Fruit fly (Drosophila melanogaster) whole organism, embryonic: ENCODE results near the gene arg.

ENCODE experiments used
- Ada2b ChIP-seq: fragments of 200-800 bp; sonication (Bioruptor generic); IDR thresholded peaks from 2 replicates; pipeline ENCODE4 v1.3.6; 2022; ENCODE audit warnings: missing biosample characterization, missing genetic modification characterization
- Asciz ChIP-seq: fragments of 200-800 bp; sonication (Bioruptor generic); optimal IDR thresholded peaks from 2 replicates; lab custom pipeline; 2017; ENCODE audit warnings: missing biosample characterization, mild to moderate bottlenecking, missing genetic modification characterization, missing genetic modification reagents
- Atf-2 ChIP-seq: fragments of 200-800 bp; sonication (Bioruptor generic); optimal IDR thresholded peaks from 2 replicates; lab custom pipeline; 2016; ENCODE audit warnings: missing biosample characterization, missing genetic modification characterization
- Atf3 ChIP-seq: fragments of 200-800 bp; sonication (Bioruptor generic); optimal IDR thresholded peaks from 3 replicates; lab custom pipeline; 2016; ENCODE audit warnings: missing biosample characterization, missing genetic modification characterization
- CG11504 ChIP-seq: fragments of 200-800 bp; sonication (Bioruptor generic); optimal IDR thresholded peaks from 3 replicates; lab custom pipeline; 2019; ENCODE audit warnings: missing biosample characterization, mild to moderate bottlenecking, missing genetic modification characterization, moderate library complexity
- CG12104 ChIP-seq: fragments of 200-800 bp; sonication (Bioruptor generic); optimal IDR thresholded peaks from 3 replicates; lab custom pipeline; 2016; ENCODE audit warnings: missing biosample characterization, missing genetic modification characterization
- CG12299 ChIP-seq: fragments of 200-800 bp; sonication (Bioruptor generic); optimal IDR thresholded peaks from 2 replicates; lab custom pipeline; 2018; ENCODE audit warnings: missing biosample characterization, mild to moderate bottlenecking, missing genetic modification characterization
- CG12769 ChIP-seq: fragments of 200-800 bp; sonication (Bioruptor generic); optimal IDR thresholded peaks from 2 replicates; lab custom pipeline; 2019; ENCODE audit warnings: missing biosample characterization, mild to moderate bottlenecking, missing genetic modification characterization, moderate library complexity
- CG1647 ChIP-seq: fragments of 200-800 bp; sonication (Bioruptor generic); optimal IDR thresholded peaks from 3 replicates; lab custom pipeline; 2016; ENCODE audit warnings: missing biosample characterization, missing genetic modification characterization
- CG16779 ChIP-seq: fragments of 200-800 bp; sonication (Bioruptor generic); IDR thresholded peaks from 2 replicates; pipeline ENCODE4 v1.3.6; 2022; ENCODE audit warnings: missing biosample characterization, missing genetic modification characterization
- CG17186 ChIP-seq: fragments of 200-800 bp; sonication (Bioruptor generic); optimal IDR thresholded peaks from 3 replicates; lab custom pipeline; 2017; ENCODE audit warnings: missing biosample characterization, missing genetic modification reagents, missing genetic modification characterization
- CG2199 ChIP-seq: fragments of 200-800 bp; sonication (Bioruptor generic); IDR thresholded peaks from 3 replicates; pipeline ENCODE4 v1.3.6; 2022; ENCODE audit warnings: missing biosample characterization, missing genetic modification characterization
- CG2712 ChIP-seq: fragments of 200-800 bp; optimal IDR thresholded peaks from 3 replicates; lab custom pipeline; 2019; ENCODE audit warnings: missing biosample characterization, mild to moderate bottlenecking, missing genetic modification characterization, moderate library complexity
- CG31441 ChIP-seq: fragments of 200-800 bp; sonication (Bioruptor generic); IDR thresholded peaks from 2 replicates; pipeline ENCODE4 v1.3.6; 2022; ENCODE audit warnings: missing biosample characterization, missing genetic modification characterization
- CG3163 ChIP-seq: fragments of 200-800 bp; sonication (Bioruptor generic); optimal IDR thresholded peaks from 3 replicates; lab custom pipeline; 2016; ENCODE audit warnings: missing biosample characterization, missing genetic modification characterization
- CG4617 ChIP-seq: fragments of 200-800 bp; sonication (Bioruptor generic); optimal IDR thresholded peaks from 3 replicates; lab custom pipeline; 2016; ENCODE audit warnings: missing biosample characterization, missing genetic modification characterization, borderline replicate concordance
- CG4707 ChIP-seq: fragments of 200-800 bp; sonication (Bioruptor generic); optimal IDR thresholded peaks from 2 replicates; lab custom pipeline; 2018; ENCODE audit warnings: missing biosample characterization, mild to moderate bottlenecking, missing genetic modification characterization, moderate library complexity
- CG4854 ChIP-seq: fragments of 200-800 bp; sonication (Bioruptor generic); optimal IDR thresholded peaks from 2 replicates; lab custom pipeline; 2016; ENCODE audit warnings: missing biosample characterization, missing genetic modification characterization, inconsistent platforms
- CG5180 ChIP-seq: fragments of 200-800 bp; sonication (Bioruptor generic); optimal IDR thresholded peaks from 3 replicates; lab custom pipeline; 2017; ENCODE audit warnings: missing biosample characterization, missing genetic modification characterization, mild to moderate bottlenecking, moderate library complexity, missing genetic modification reagents
- CG6654 ChIP-seq: fragments of 200-800 bp; sonication (Bioruptor generic); optimal IDR thresholded peaks from 2 replicates; lab custom pipeline; 2017; ENCODE audit warnings: missing biosample characterization, mild to moderate bottlenecking, missing genetic modification characterization
- CG7556 ChIP-seq: fragments of 200-800 bp; sonication (Bioruptor generic); optimal IDR thresholded peaks from 2 replicates; lab custom pipeline; 2017; ENCODE audit warnings: missing biosample characterization, mild to moderate bottlenecking, missing genetic modification characterization
- CG9932 ChIP-seq: fragments of 200-800 bp; sonication (Bioruptor generic); IDR thresholded peaks from 2 replicates; pipeline ENCODE4 v1.3.6; 2022; ENCODE audit warnings: missing biosample characterization, missing genetic modification characterization
- CHES-1-like ChIP-seq: fragments of 200-800 bp; sonication (Bioruptor generic); optimal IDR thresholded peaks from 2 replicates; lab custom pipeline; 2016; ENCODE audit warnings: missing biosample characterization, missing genetic modification characterization
- Dad ChIP-seq: fragments of 200-800 bp; sonication (Bioruptor generic); optimal IDR thresholded peaks from 3 replicates; lab custom pipeline; 2016; ENCODE audit warnings: missing biosample characterization, missing genetic modification characterization
- Dbx ChIP-seq: fragments of 200-800 bp; sonication (Bioruptor generic); IDR thresholded peaks from 3 replicates; pipeline ENCODE4 v1.3.6; 2022; ENCODE audit warnings: missing biosample characterization, missing genetic modification characterization
- Deaf1 ChIP-seq: fragments of 200-800 bp; optimal IDR thresholded peaks from 3 replicates; lab custom pipeline; 2019; ENCODE audit warnings: missing biosample characterization, mild to moderate bottlenecking, missing genetic modification characterization, moderate library complexity
- Dek ChIP-seq: fragments of 200-800 bp; sonication (Bioruptor generic); optimal IDR thresholded peaks from 3 replicates; lab custom pipeline; 2019; ENCODE audit warnings: missing biosample characterization, mild to moderate bottlenecking, missing genetic modification characterization, moderate library complexity
- Doc2 ChIP-seq: fragments of 200-800 bp; sonication (Bioruptor generic); IDR thresholded peaks from 2 replicates; pipeline ENCODE4 v1.3.6; 2022; ENCODE audit warnings: missing biosample characterization, missing genetic modification characterization
- Hr78 ChIP-seq, 2 experiments: fragments of 200-800 bp in 1 of 2; fragments of >200 bp in 1 of 2; sonication (Bioruptor generic) in 1 of 2; optimal IDR thresholded peaks; 2 replicates each; lab custom pipeline; 2017 to 2019; ENCODE audit warnings: missing biosample characterization in 2 of 2, missing genetic modification characterization in 2 of 2, mild to moderate bottlenecking in 1 of 2, moderate library complexity in 1 of 2
- Lim3 ChIP-seq: fragments of 200-800 bp; sonication (Bioruptor generic); IDR thresholded peaks from 2 replicates; pipeline ENCODE4 v1.3.6; 2022; ENCODE audit warnings: missing biosample characterization, missing genetic modification characterization
- Med ChIP-seq: fragments of 200-800 bp; sonication (Bioruptor generic); peaks from one replicate; lab custom pipeline; 2016; ENCODE audit warnings: missing biosample characterization, missing genetic modification characterization, mild to moderate bottlenecking, inconsistent platforms, moderate library complexity
- Optix ChIP-seq: fragments of 200-800 bp; sonication (Bioruptor generic); IDR thresholded peaks from 3 replicates; pipeline ENCODE4 v1.3.6; 2022; ENCODE audit warnings: missing biosample characterization, missing genetic modification characterization
- PHDP ChIP-seq: fragments of 200-800 bp; sonication (Bioruptor generic); optimal IDR thresholded peaks from 3 replicates; lab custom pipeline; 2018; ENCODE audit warnings: missing biosample characterization, mild to moderate bottlenecking, missing genetic modification characterization, moderate library complexity
- Ptx1 ChIP-seq: fragments of 200-800 bp; sonication (Bioruptor generic); IDR thresholded peaks from 2 replicates; pipeline ENCODE4 v1.3.6; 2022; ENCODE audit warnings: missing biosample characterization, missing genetic modification characterization
- Sry-δ ChIP-seq: fragments of 200-800 bp; sonication (Bioruptor generic); optimal IDR thresholded peaks from 2 replicates; lab custom pipeline; 2016; ENCODE audit warnings: missing biosample characterization, missing genetic modification characterization
- al ChIP-seq: fragments of 200-800 bp; sonication (Bioruptor generic); IDR thresholded peaks from 2 replicates; pipeline ENCODE4 v1.3.6; 2022; ENCODE audit warnings: missing biosample characterization, missing genetic modification characterization
- bigmax ChIP-seq: fragments of 200-800 bp; sonication (Bioruptor generic); optimal IDR thresholded peaks from 2 replicates; lab custom pipeline; 2018; ENCODE audit warnings: missing biosample characterization, mild to moderate bottlenecking, missing genetic modification characterization
- cg ChIP-seq: fragments of 200-800 bp; sonication (Bioruptor generic); optimal IDR thresholded peaks from 3 replicates; lab custom pipeline; 2019; ENCODE audit warnings: missing biosample characterization, mild to moderate bottlenecking, missing genetic modification characterization, moderate library complexity
- dimm ChIP-seq: fragments of 200-800 bp; sonication (Bioruptor generic); IDR thresholded peaks from 2 replicates; pipeline ENCODE4 v1.3.6; 2022; ENCODE audit warnings: missing biosample characterization, missing genetic modification characterization
- emc ChIP-seq: fragments of 200-800 bp; sonication (Bioruptor generic); optimal IDR thresholded peaks from 2 replicates; lab custom pipeline; 2016; ENCODE audit warnings: missing biosample characterization, missing genetic modification characterization
- ham ChIP-seq: fragments of 200-800 bp; sonication (Bioruptor generic); IDR thresholded peaks from 2 replicates; pipeline ENCODE4 v1.3.6; 2022; ENCODE audit warnings: missing biosample characterization, missing genetic modification characterization
- her ChIP-seq: fragments of 200-800 bp; sonication (Bioruptor generic); optimal IDR thresholded peaks from 2 replicates; lab custom pipeline; 2016; ENCODE audit warnings: missing biosample characterization, missing genetic modification characterization
- mld ChIP-seq: fragments of 200-800 bp; sonication (Bioruptor generic); IDR thresholded peaks from 3 replicates; pipeline ENCODE4 v1.3.6; 2022; ENCODE audit warnings: missing biosample characterization, missing genetic modification characterization; ENCODE audit not compliant: partially characterized antibody
- nau ChIP-seq: fragments of 200-800 bp; sonication (Bioruptor generic); optimal IDR thresholded peaks from 3 replicates; lab custom pipeline; 2017; ENCODE audit warnings: missing biosample characterization, mild to moderate bottlenecking, missing genetic modification characterization, missing genetic modification reagents
- onecut ChIP-seq: fragments of 200-800 bp; sonication (Bioruptor generic); IDR thresholded peaks from 2 replicates; pipeline ENCODE4 v1.3.6; 2022; ENCODE audit warnings: missing biosample characterization, missing genetic modification characterization
- pan ChIP-seq, 4 experiments: fragments of >200 bp in 3 of 4; fragments of 200-800 bp in 1 of 4; sonication (Bioruptor generic) in 1 of 4; optimal IDR thresholded peaks in 3 of 4; IDR thresholded peaks in 1 of 4; 2 replicates each; pipeline versions ENCODE4 v1.3.6 to Lab custom; 2017 to 2022; ENCODE audit warnings: missing biosample characterization in 2 of 4, missing genetic modification characterization in 2 of 4, mixed read lengths in 1 of 4
- phol ChIP-seq: fragments of 200-800 bp; sonication (Bioruptor generic); optimal IDR thresholded peaks from 3 replicates; lab custom pipeline; 2018; ENCODE audit warnings: missing biosample characterization, mild to moderate bottlenecking, missing genetic modification characterization, moderate library complexity
- slou ChIP-seq: fragments of 200-800 bp; sonication (Bioruptor generic); optimal IDR thresholded peaks from 3 replicates; lab custom pipeline; 2016; ENCODE audit warnings: missing biosample characterization, missing genetic modification characterization

arg gene

DNA sequence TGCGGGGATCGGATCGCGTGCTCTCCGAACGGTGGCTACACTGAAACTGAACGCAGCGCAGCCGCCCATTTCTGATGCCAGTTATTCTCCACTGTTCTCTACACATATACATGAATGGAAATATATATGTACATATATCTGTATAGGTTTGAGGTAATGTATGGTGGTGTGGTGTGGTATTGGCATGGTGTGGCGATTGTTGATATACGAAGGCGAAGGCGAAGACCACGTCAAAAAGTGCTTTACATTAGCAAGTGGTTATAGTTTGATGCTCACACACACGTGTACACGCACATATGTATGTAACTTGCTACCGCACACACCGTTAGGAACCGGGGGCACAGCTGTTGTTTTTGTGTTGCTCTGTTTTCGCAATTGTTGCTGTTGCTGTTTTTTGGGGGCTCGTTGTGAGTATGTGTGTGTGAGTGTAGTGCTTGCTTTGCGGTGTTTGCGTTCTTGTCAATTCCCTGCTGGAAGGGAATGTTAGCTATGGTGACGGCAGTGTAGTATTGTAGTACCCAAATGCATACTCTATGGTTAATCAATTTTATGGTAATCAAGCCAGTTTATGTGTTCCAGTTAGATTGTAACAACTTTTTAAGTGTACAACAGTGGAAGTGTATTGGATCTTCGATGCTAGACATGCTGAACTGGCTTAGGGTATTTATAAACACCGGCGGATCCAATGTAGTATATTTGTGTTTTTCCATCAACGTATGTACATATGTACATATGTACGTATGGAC is 15.6 kb upstream of the arg start, which contains the start of gene CG17896 (continued):
- TF ChIP-seq slou (GFP tag; lab: Kevin White, UChicago) (peak; percentile 97), her (GFP tag; lab: Kevin White, UChicago) (peak; percentile 98), CG16779 (GFP tag; lab: Robert Waterston, UW) (peak; percentile 99), CG3163 (peak; percentile 92), CG7556 (peak; percentile 96), CG9932 (peak; percentile 100), CG31441 (GFP tag; lab: Robert Waterston, UW) (peak; percentile 92), mld (GFP tag; lab: Robert Waterston, UW) (no peak), CG5180 (GFP tag; lab: Kevin White, UChicago) (peak; percentile 86), Ada2b (peak; percentile 99), al (GFP tag; lab: Robert Waterston, UW) (peak; percentile 99), CG6654 (peak; percentile 84), Deaf1 (peak; percentile 80), CG11504 (tag; lab: Kevin White, UChicago) (peak; percentile 96), PHDP (tag; lab: Kevin White, UChicago) (peak; percentile 98), emc (peak; percentile 98), CHES-1-like (GFP tag; lab: Kevin White, UChicago) (peak; percentile 99), Lim3 (GFP tag; lab: Robert Waterston, UW) (peak; percentile 94), bigmax (GFP tag; lab: Kevin White, UChicago) (peak; percentile 65), Dek (tag; lab: Kevin White, UChicago) (peak; percentile 99), CG4854 (GFP tag; lab: Kevin White, UChicago) (peak; percentile 97), Asciz (GFP tag; lab: Kevin White, UChicago) (peak; percentile 88), Med (GFP tag; lab: Kevin White, UChicago) (peak; percentile 100), CG2712 (tag; lab: Kevin White, UChicago) (peak; percentile 95), Atf-2 (GFP tag; lab: Kevin White, UChicago) (peak; percentile 98), nau (GFP tag; lab: Kevin White, UChicago) (peak; percentile 96), CG4617 (GFP tag; lab: Kevin White, UChicago) (peak; percentile 93), cg (GFP tag; lab: Kevin White, UChicago) (peak; percentile 96), ham (peak; percentile 97), CG1647 (GFP tag; lab: Kevin White, UChicago) (peak; percentile 98), CG4707 (peak; percentile 85), CG12104 (peak; percentile 97), Dbx (peak; percentile 99), CG17186 (GFP tag; lab: Kevin White, UChicago) (peak; percentile 75), dimm (peak; percentile 93), Sry-δ (GFP tag; lab: Kevin White, UChicago) (peak; percentile 75), Ptx1 (GFP tag; lab: Robert Waterston, UW) (peak; percentile 98), Doc2 (GFP tag; lab: Robert Waterston, UW) (peak; percentile 92), Hr78 (GFP tag; optimal IDR thresholded peaks at IDR 0.05; lab: Kevin White, UChicago) (peak in 1 of 2 experiments; percentile 75), Optix (peak; percentile 97), Dad (GFP tag; lab: Kevin White, UChicago) (peak; percentile 98), pan (optimal IDR thresholded peaks at IDR 0.05; lab: Kevin White, UChicago) (no peak), pan (GFP tag; optimal IDR thresholded peaks at IDR 0.05 in 1 of 2, IDR thresholded peaks at IDR 0.05 in 1 of 2) (peak in 1 of 2 experiments; percentile 98), CG12769 (tag; lab: Kevin White, UChicago) (peak; percentile 100), CG12299 (tag; lab: Kevin White, UChicago) (peak; percentile 95), CG2199 (GFP tag; lab: Robert Waterston, UW) (peak; percentile 86; the same call in 2 of the 3 replicates), Atf3 (GFP tag; lab: Kevin White, UChicago) (peak; percentile 96), phol (peak; percentile 93), onecut (peak; percentile 92)
